Worm (Caenorhabditis elegans) whole organism, young adult: ENCODE data around the gene T09F3.4.
A peak's percentile ranks its signal among the peaks of the same experiment; 100 is the strongest.

ENCODE experiments used
- B0261.1 ChIP-seq: sonication (generic microtip); optimal IDR thresholded peaks from 2 replicates; lab custom pipeline; 2016; ENCODE audit warnings: mild to moderate bottlenecking, missing genetic modification characterization, moderate library complexity, missing compliant biosample characterization
- F10E7.11 ChIP-seq: sonication (generic microtip); optimal IDR thresholded peaks from 2 replicates; lab custom pipeline; 2017; ENCODE audit warnings: mild to moderate bottlenecking, missing genetic modification characterization, moderate library complexity, missing compliant biosample characterization
- F39B2.1 ChIP-seq: fragments of 200-800 bp; sonication (Bioruptor generic); IDR thresholded peaks from 2 replicates; pipeline ENCODE4 v1.3.6; 2022; ENCODE audit warnings: missing genetic modification reagents, missing genetic modification characterization, missing compliant biosample characterization
- F57C9.4 ChIP-seq: sonication (generic microtip); optimal IDR thresholded peaks from 2 replicates; lab custom pipeline; 2017; ENCODE audit warnings: mild to moderate bottlenecking, missing genetic modification characterization, missing compliant biosample characterization
- T26A5.8 ChIP-seq: sonication (generic microtip); optimal IDR thresholded peaks from 2 replicates; lab custom pipeline; 2016; ENCODE audit warnings: missing genetic modification characterization, missing compliant biosample characterization
- Y56A3A.18 ChIP-seq: fragments of 200-800 bp; sonication (Bioruptor generic); IDR thresholded peaks from 2 replicates; pipeline ENCODE4 v1.3.6; 2022; ENCODE audit warnings: missing genetic modification reagents, missing genetic modification characterization, missing compliant biosample characterization
- Y67H2A.10 ChIP-seq: fragments of 200-800 bp; sonication (Bioruptor generic); conservative IDR thresholded peaks from 2 replicates; pipeline ENCODE4 v1.3.6; 2022; ENCODE audit warnings: missing genetic modification reagents, missing genetic modification characterization, missing compliant biosample characterization
- ZK185.1 ChIP-seq: sonication (generic microtip); optimal IDR thresholded peaks from 2 replicates; lab custom pipeline; 2016; ENCODE audit warnings: mild to moderate bottlenecking, missing genetic modification characterization, missing compliant biosample characterization; ENCODE audit not compliant: poor library complexity, severe bottlenecking
- ama-1 ChIP-seq, 3 experiments: fragments of 150-350 bp in 1 of 3; sonication (generic microtip) in 2 of 3; optimal IDR thresholded peaks; 2 replicates each; lab custom pipeline; 2014 to 2018; ENCODE audit warnings: missing biosample characterization in 2 of 3, missing genetic modification characterization in 2 of 3, missing genetic modification reagents in 2 of 3
- attf-5 ChIP-seq: fragments of 200-800 bp; sonication (Bioruptor generic); optimal IDR thresholded peaks from 2 replicates; lab custom pipeline; 2018; ENCODE audit warnings: mild to moderate bottlenecking, missing genetic modification characterization, missing compliant biosample characterization
- attf-6 ChIP-seq: fragments of 200-800 bp; sonication (Bioruptor generic); IDR thresholded peaks from 2 replicates; pipeline ENCODE4 v1.3.6; 2022; ENCODE audit warnings: missing genetic modification reagents, missing genetic modification characterization, missing compliant biosample characterization
- ceh-27 ChIP-seq: fragments of 200-800 bp; sonication (Bioruptor generic); optimal IDR thresholded peaks from 2 replicates; lab custom pipeline; 2018; ENCODE audit warnings: mild to moderate bottlenecking, missing genetic modification characterization, moderate library complexity, missing compliant biosample characterization
- ceh-79 ChIP-seq: sonication (generic microtip); optimal IDR thresholded peaks from 2 replicates; lab custom pipeline; 2017; ENCODE audit warnings: mild to moderate bottlenecking, missing genetic modification characterization, missing compliant biosample characterization
- chd-7 ChIP-seq: sonication (generic microtip); optimal IDR thresholded peaks from 2 replicates; lab custom pipeline; 2016; ENCODE audit warnings: mild to moderate bottlenecking, missing genetic modification characterization, moderate library complexity, missing compliant biosample characterization
- dox-1 ChIP-seq: fragments of 200-800 bp; sonication (Bioruptor generic); IDR thresholded peaks from 2 replicates; pipeline ENCODE4 v1.3.6; 2022; ENCODE audit warnings: missing genetic modification reagents, missing genetic modification characterization, missing compliant biosample characterization
- egrh-3 ChIP-seq: fragments of 200-800 bp; sonication (Bioruptor generic); IDR thresholded peaks from 2 replicates; pipeline ENCODE4 v1.3.6; 2022; ENCODE audit warnings: missing genetic modification reagents, missing genetic modification characterization, missing compliant biosample characterization
- ets-4 ChIP-seq: fragments of 200-800 bp; sonication (Bioruptor generic); optimal IDR thresholded peaks from 2 replicates; lab custom pipeline; 2018; ENCODE audit warnings: mild to moderate bottlenecking, missing genetic modification characterization, missing compliant biosample characterization
- gei-17 ChIP-seq: fragments of 200-800 bp; sonication (Bioruptor generic); optimal IDR thresholded peaks from 2 replicates; lab custom pipeline; 2018; ENCODE audit warnings: mild to moderate bottlenecking, missing genetic modification characterization, missing compliant biosample characterization
- hmg-1.2 ChIP-seq: fragments of 200-800 bp; sonication (Bioruptor generic); IDR thresholded peaks from 2 replicates; pipeline ENCODE4 v1.3.6; 2022; ENCODE audit warnings: missing genetic modification reagents, missing genetic modification characterization, missing compliant biosample characterization
- lag-1 ChIP-seq: fragments of 200-800 bp; sonication (Bioruptor generic); IDR thresholded peaks from 2 replicates; pipeline ENCODE4 v1.3.6; 2022; ENCODE audit warnings: missing genetic modification reagents, missing genetic modification characterization, missing compliant biosample characterization
- let-526 ChIP-seq: fragments of 200-800 bp; sonication (Bioruptor generic); IDR thresholded peaks from 2 replicates; pipeline ENCODE4 v1.3.6; 2022; ENCODE audit warnings: missing genetic modification reagents, missing genetic modification characterization, missing compliant biosample characterization
- lin-40 ChIP-seq: sonication (generic microtip); optimal IDR thresholded peaks from 2 replicates; lab custom pipeline; 2016; ENCODE audit warnings: missing genetic modification characterization, mild to moderate bottlenecking, missing compliant biosample characterization, missing genotype, missing genetic modification reagents
- lin-54 ChIP-seq: fragments of 200-800 bp; sonication (Bioruptor generic); optimal IDR thresholded peaks from 2 replicates; lab custom pipeline; 2018; ENCODE audit warnings: mild to moderate bottlenecking, missing genetic modification characterization, missing compliant biosample characterization
- lsy-27 ChIP-seq: sonication (generic microtip); optimal IDR thresholded peaks from 2 replicates; lab custom pipeline; 2017; ENCODE audit warnings: missing genetic modification characterization, mild to moderate bottlenecking, missing compliant biosample characterization, antibody characterized with exemption, missing genotype, borderline replicate concordance; ENCODE audit not compliant: insufficient read depth
- mcd-1 ChIP-seq: fragments of 200-800 bp; sonication (Bioruptor generic); IDR thresholded peaks from 2 replicates; pipeline ENCODE4 v1.3.6; 2022; ENCODE audit warnings: missing genetic modification reagents, missing genetic modification characterization, missing compliant biosample characterization
- mxl-1 ChIP-seq: sonication (generic microtip); optimal IDR thresholded peaks from 2 replicates; lab custom pipeline; 2016; ENCODE audit warnings: missing genetic modification characterization, missing compliant biosample characterization
- nhr-179 ChIP-seq: sonication (generic microtip); optimal IDR thresholded peaks from 2 replicates; lab custom pipeline; 2016; ENCODE audit warnings: mild to moderate bottlenecking, missing genetic modification characterization, missing compliant biosample characterization
- nhr-27 ChIP-seq: fragments of 200-800 bp; sonication (Bioruptor generic); optimal IDR thresholded peaks from 2 replicates; lab custom pipeline; 2018; ENCODE audit warnings: mild to moderate bottlenecking, missing genetic modification characterization, moderate library complexity, missing compliant biosample characterization
- nhr-90 ChIP-seq: sonication (generic microtip); optimal IDR thresholded peaks from 2 replicates; lab custom pipeline; 2016; ENCODE audit warnings: missing genotype, mild to moderate bottlenecking, missing genetic modification characterization, missing compliant biosample characterization
- pbrm-1 ChIP-seq: fragments of 200-800 bp; sonication (Bioruptor generic); IDR thresholded peaks from 2 replicates; pipeline ENCODE4 v1.3.6; 2022; ENCODE audit warnings: missing genetic modification reagents, missing genetic modification characterization, missing compliant biosample characterization
- sdz-38 ChIP-seq: sonication (generic microtip); optimal IDR thresholded peaks from 2 replicates; lab custom pipeline; 2016; ENCODE audit warnings: missing genotype, missing genetic modification characterization, missing compliant biosample characterization
- sea-2 ChIP-seq: fragments of 200-800 bp; sonication (Bioruptor generic); IDR thresholded peaks from 2 replicates; pipeline ENCODE4 v1.3.6; 2022; ENCODE audit warnings: missing genetic modification characterization, missing compliant biosample characterization
- snpc-4 ChIP-seq, 5 experiments: fragments of 150-350 bp in 1 of 5; sonication (generic microtip) in 4 of 5; optimal IDR thresholded peaks; 2 replicates each; lab custom pipeline; 2014 to 2018; ENCODE audit warnings: missing genetic modification characterization in 5 of 5, missing biosample characterization in 3 of 5, antibody characterized with exemption in 2 of 5, mild to moderate bottlenecking in 2 of 5, missing compliant biosample characterization in 2 of 5, missing genotype in 2 of 5, moderate library complexity in 2 of 5, missing genetic modification reagents in 1 of 5
- tbp1 ChIP-seq: fragments of 200-800 bp; sonication (Bioruptor generic); optimal IDR thresholded peaks from 2 replicates; lab custom pipeline; 2018; ENCODE audit warnings: mild to moderate bottlenecking, missing genetic modification characterization, missing compliant biosample characterization
- tlf-1 ChIP-seq: fragments of 200-800 bp; sonication (Bioruptor generic); optimal IDR thresholded peaks from 2 replicates; lab custom pipeline; 2018; ENCODE audit warnings: mild to moderate bottlenecking, missing genetic modification characterization, missing compliant biosample characterization
- unc-130 ChIP-seq: sonication (generic microtip); optimal IDR thresholded peaks from 2 replicates; lab custom pipeline; 2016; ENCODE audit warnings: missing genetic modification reagents, missing genetic modification characterization, missing compliant biosample characterization
- xnd-1 ChIP-seq: sonication (generic microtip); optimal IDR thresholded peaks from 2 replicates; lab custom pipeline; 2016; ENCODE audit warnings: missing genotype, missing genetic modification reagents, missing genetic modification characterization, missing compliant biosample characterization
- zfh-2 ChIP-seq: fragments of 200-800 bp; sonication (Bioruptor generic); conservative IDR thresholded peaks from 2 replicates; pipeline ENCODE4 v1.3.6; 2022; ENCODE audit warnings: missing genetic modification reagents, missing genetic modification characterization, missing compliant biosample characterization
- ztf-18 ChIP-seq: sonication (generic microtip); optimal IDR thresholded peaks from 2 replicates; lab custom pipeline; 2016; ENCODE audit warnings: missing genotype, mild to moderate bottlenecking, missing genetic modification characterization, missing compliant biosample characterization
- ztf-26 ChIP-seq: sonication (generic microtip); optimal IDR thresholded peaks from 2 replicates; lab custom pipeline; 2017; ENCODE audit warnings: missing genetic modification characterization, missing compliant biosample characterization
- ztf-28 ChIP-seq: fragments of 200-800 bp; sonication (Bioruptor generic); IDR thresholded peaks from 2 replicates; pipeline ENCODE4 v1.3.6; 2022; ENCODE audit warnings: missing genetic modification reagents, missing genetic modification characterization, missing compliant biosample characterization
- ztf-3 ChIP-seq: fragments of 200-800 bp; sonication (Bioruptor generic); optimal IDR thresholded peaks from 2 replicates; lab custom pipeline; 2018; ENCODE audit warnings: mild to moderate bottlenecking, missing genetic modification characterization, missing compliant biosample characterization
- ztf-6 ChIP-seq: fragments of 200-800 bp; sonication (Bioruptor generic); IDR thresholded peaks from 2 replicates; pipeline ENCODE4 v1.3.6; 2022; ENCODE audit warnings: missing genetic modification reagents, missing genetic modification characterization, missing compliant biosample characterization

T09F3.4 gene

ce11 chrII:10374776-10375175 lies 20.7 kb upstream of the T09F3.4 start:
- TF ChIP-seq egrh-3 (GFP tag; lab: Robert Waterston, UW) (no peak), ztf-18 (tag; lab: Kevin White, UChicago) (no peak), nhr-90 (tag; lab: Kevin White, UChicago) (no peak), mxl-1 (tag; lab: Kevin White, UChicago) (no peak), ztf-28 (GFP tag; lab: Robert Waterston, UW) (no peak), ceh-79 (no peak), lag-1 (GFP tag; lab: Robert Waterston, UW) (no peak), xnd-1 (no peak), sdz-38 (tag; lab: Kevin White, UChicago) (no peak), T26A5.8 (no peak), F39B2.1 (GFP tag; lab: Robert Waterston, UW) (no peak), unc-130 (GFP tag; lab: Kevin White, UChicago) (no peak), gei-17 (GFP tag; lab: Kevin White, UChicago) (no peak)

DNA sequence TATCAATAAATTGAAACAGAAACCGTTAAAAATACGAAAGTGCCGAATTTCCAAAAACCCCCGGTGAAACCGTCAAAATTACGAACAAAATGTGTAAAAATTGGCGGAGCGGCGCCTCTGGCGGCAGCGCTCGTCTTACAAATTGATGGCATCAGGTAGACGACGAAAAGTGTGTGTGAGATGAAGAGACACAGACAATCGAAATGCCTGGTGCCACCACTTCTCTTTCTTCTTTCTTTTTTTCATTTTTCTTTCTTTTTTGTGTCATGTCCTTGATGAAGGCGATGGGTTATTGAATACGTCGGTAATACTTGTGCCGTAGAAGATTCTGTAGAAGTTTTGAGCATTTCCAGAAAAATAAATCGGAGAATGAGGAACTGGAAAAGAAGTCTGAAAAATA lies 17.6 kb upstream of the T09F3.4 start:
- TF ChIP-seq nhr-179 (no peak), hmg-1.2 (GFP tag; lab: Robert Waterston, UW) (peak; percentile 62)

DNA sequence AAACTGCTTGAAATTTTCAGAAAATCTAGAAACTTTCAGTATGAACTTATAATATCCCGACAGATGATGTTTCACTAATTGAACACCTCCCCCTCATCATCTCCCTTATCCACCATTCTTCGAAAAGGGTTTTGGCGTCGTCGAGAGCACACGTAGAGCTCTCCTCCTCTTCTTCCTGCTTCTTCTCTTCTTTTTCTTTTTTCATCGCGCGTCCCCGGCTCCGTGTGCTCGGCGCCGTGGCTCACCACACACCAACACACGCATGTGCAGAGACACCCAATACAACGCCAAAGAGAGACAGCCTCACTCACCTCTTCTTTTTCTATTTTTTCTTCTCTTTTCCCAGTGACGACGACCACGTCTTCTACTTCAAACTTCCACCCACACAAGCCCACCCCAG lies 16.0 kb upstream of the T09F3.4 start:
- TF ChIP-seq Y67H2A.10, result no peak
- no peak for TF ChIP-seq F10E7.11
- 0 out of 2 replicates have a peak, but pooled peaks have one; percentile 30 for TF ChIP-seq egrh-3 (GFP tag; lab: Robert Waterston, UW)
- peak; percentile 53; the same call in 1 of the 2 replicates for TF ChIP-seq zfh-2

- no peak for TF ChIP-seq sea-2 (GFP tag; lab: Robert Waterston, UW)
- TF ChIP-seq mcd-1 (GFP tag; lab: Robert Waterston, UW), result peak; percentile 51; the same call in 1 of the 2 replicates
- no peak for TF ChIP-seq F57C9.4 (tag; lab: Kevin White, UChicago)
- peak; percentile 30 for TF ChIP-seq lin-40 (tag; lab: Kevin White, UChicago)
- TF ChIP-seq ama-1 (optimal IDR thresholded peaks at IDR 0.05; lab: Kevin White, UChicago), result no peak
- no peak for TF ChIP-seq ama-1 (GFP tag; optimal IDR thresholded peaks at IDR 0.05; lab: Kevin White, UChicago)
- peak; percentile 20 for TF ChIP-seq lin-54
- TF ChIP-seq B0261.1 (tag; lab: Kevin White, UChicago), result no peak
- peak; percentile 18 for TF ChIP-seq ceh-27
- peak; percentile 1 for TF ChIP-seq ztf-26 (tag; lab: Kevin White, UChicago)
- no peak for TF ChIP-seq ztf-6 (GFP tag; lab: Robert Waterston, UW)
- peak; percentile 64; the same call in 1 of the 2 replicates for TF ChIP-seq Y56A3A.18
- 0 out of 2 replicates have a peak, but pooled peaks have one; percentile 11 for TF ChIP-seq pbrm-1 (GFP tag; lab: Robert Waterston, UW)
- peak; percentile 8 for TF ChIP-seq gei-17 (GFP tag; lab: Kevin White, UChicago)
- TF ChIP-seq lsy-27 (tag; lab: Kevin White, UChicago), result no peak
- peak; percentile 65; the same call in 1 of the 2 replicates for TF ChIP-seq egrh-3 (GFP tag; lab: Robert Waterston, UW)
- no peak for TF ChIP-seq nhr-27 (tag; lab: Kevin White, UChicago)
- TF ChIP-seq attf-6 (GFP tag; lab: Robert Waterston, UW), result no peak
- TF ChIP-seq snpc-4 (GFP tag; optimal IDR thresholded peaks at IDR 0.05; lab: Kevin White, UChicago), result no peak
- TF ChIP-seq snpc-4 (tag; optimal IDR thresholded peaks at IDR 0.05; lab: Kevin White, UChicago), result peak in 2 of 4 experiments; percentile 41 to 82
- no peak for TF ChIP-seq ztf-3
- no peak for TF ChIP-seq ets-4 (GFP tag; lab: Kevin White, UChicago)
- TF ChIP-seq tbp1, result peak; percentile 6
- peak; percentile 26 for TF ChIP-seq attf-5
- peak; percentile 65; the same call in 1 of the 2 replicates for TF ChIP-seq hmg-1.2 (GFP tag; lab: Robert Waterston, UW)
- TF ChIP-seq ZK185.1 (tag; lab: Kevin White, UChicago), result peak; percentile 11
- TF ChIP-seq chd-7 (tag; lab: Kevin White, UChicago), result peak; percentile 51
- 0 out of 2 replicates have a peak, but pooled peaks have one; percentile 45 for TF ChIP-seq let-526
- peak; percentile 73 for TF ChIP-seq dox-1 (GFP tag; lab: Robert Waterston, UW)
- TF ChIP-seq tlf-1 (GFP tag; lab: Kevin White, UChicago), result no peak
- TF ChIP-seq zfh-2, result peak; percentile 81
Measured at ce11 chrII:10382247-10382646, 13.3 kb upstream of the T09F3.4 start.
